Worm (Caenorhabditis elegans): ENCODE measurements around the gene lin-23.

The lin-23 gene

DNA sequence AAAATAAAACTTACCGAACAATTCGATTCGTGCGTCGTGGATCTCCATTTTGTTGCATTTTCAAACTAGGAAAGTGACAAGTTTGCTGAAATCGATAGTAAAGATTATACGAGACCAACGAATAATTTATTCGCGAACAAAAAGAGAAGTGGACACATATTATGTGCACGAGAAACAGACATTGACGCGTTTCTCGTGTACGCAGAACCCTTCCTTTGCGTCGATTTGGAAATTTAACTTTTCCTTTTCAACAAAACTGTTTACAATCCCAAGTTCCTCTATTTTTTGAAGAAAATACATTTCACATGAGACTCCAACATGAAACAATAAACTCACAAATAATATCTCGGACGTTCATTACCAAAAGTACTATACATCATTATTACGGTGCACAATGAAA, 10.3 kb upstream of the lin-23 start, which contains the start of gene K10B2.4 (continued):
- no peak for TF ChIP-seq pha-4 (GFP tag; IDR thresholded peaks at IDR 0.05)
- TF ChIP-seq pha-4 (tag; optimal IDR thresholded peaks at IDR 0.05), result peak; percentile 39
- TF ChIP-seq mdl-1 (tag; optimal IDR thresholded peaks at IDR 0.05), result peak in 1 of 2 experiments; percentile 30
- no peak for TF ChIP-seq lir-3 (tag; optimal IDR thresholded peaks at IDR 0.05)
- peak; percentile 7 for TF ChIP-seq spr-3 (GFP tag; optimal IDR thresholded peaks at IDR 0.05)
- TF ChIP-seq hmg-1.1 (GFP tag; IDR thresholded peaks at IDR 0.05), result peak; percentile 60
- TF ChIP-seq dve-1 (tag; optimal IDR thresholded peaks at IDR 0.05; ENCODE audit: insufficient read depth), result peak; percentile 35
- peak; percentile 48 for TF ChIP-seq rbr-2 (tag; optimal IDR thresholded peaks at IDR 0.05)
- TF ChIP-seq mxl-3 (GFP tag; optimal IDR thresholded peaks at IDR 0.05), result peak; percentile 30
- TF ChIP-seq saeg-2 (GFP tag; IDR thresholded peaks at IDR 0.05), result no peak
- peak; percentile 92 for TF ChIP-seq aha-1 (tag)
- no peak for TF ChIP-seq ces-1 (GFP tag; optimal IDR thresholded peaks at IDR 0.05)
- TF ChIP-seq set-16 (GFP tag; IDR thresholded peaks at IDR 0.05), result no peak

DNA sequence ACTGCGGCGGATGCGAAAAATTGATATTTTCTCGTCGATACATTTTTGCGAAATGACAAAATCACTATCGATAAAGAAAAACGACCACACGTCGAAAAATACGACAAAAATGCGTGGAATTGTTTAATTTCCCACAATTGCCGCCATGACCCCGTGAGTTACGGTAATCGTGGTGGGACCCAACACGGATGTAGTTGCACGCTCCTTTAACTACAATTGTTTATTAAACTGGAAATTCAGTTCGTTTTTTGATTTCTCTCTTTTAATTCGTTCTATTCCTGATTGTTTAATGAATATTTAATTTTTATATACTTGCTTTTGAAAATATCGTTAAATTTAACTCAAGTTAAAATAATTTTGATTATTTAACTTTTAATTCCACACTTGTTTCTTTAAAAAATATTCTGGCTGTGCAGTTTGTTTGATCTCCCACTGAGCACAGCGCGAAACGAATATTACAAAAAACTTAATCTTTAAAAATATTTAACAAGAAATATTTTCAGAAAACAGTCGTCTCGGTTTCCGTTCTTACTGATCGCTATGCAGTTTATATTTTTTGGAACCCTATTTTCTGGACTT, 5.8 kb upstream of the lin-23 start, which contains the start of the genes ani-2 and clec-88:
Gene ani-2, minus strand, starts transcription at position 131 of the 579 bp plus-strand sequence.
Gene clec-88, plus strand, starts transcription at position 486 of the 579 bp plus-strand sequence.
- no peak for TF ChIP-seq R02D3.7 (tag; optimal IDR thresholded peaks at IDR 0.05)
- TF ChIP-seq hif-1 (tag; optimal IDR thresholded peaks at IDR 0.05), result no peak
- TF ChIP-seq unc-130 (GFP tag; optimal IDR thresholded peaks at IDR 0.05), result peak; percentile 87
- TF ChIP-seq saeg-2 (GFP tag; IDR thresholded peaks at IDR 0.05), result no peak
- no peak for TF ChIP-seq ztf-11 (tag; optimal IDR thresholded peaks at IDR 0.05)
- TF ChIP-seq dpl-1 (GFP tag; optimal IDR thresholded peaks at IDR 0.05), result no peak
- TF ChIP-seq nhr-77 (tag; optimal IDR thresholded peaks at IDR 0.05), result no peak
- TF ChIP-seq hlh-30 (tag; optimal IDR thresholded peaks at IDR 0.05; ENCODE audit: insufficient read depth), result no peak
- TF ChIP-seq lin-38 (GFP tag; IDR thresholded peaks at IDR 0.05), result peak; percentile 64

DNA sequence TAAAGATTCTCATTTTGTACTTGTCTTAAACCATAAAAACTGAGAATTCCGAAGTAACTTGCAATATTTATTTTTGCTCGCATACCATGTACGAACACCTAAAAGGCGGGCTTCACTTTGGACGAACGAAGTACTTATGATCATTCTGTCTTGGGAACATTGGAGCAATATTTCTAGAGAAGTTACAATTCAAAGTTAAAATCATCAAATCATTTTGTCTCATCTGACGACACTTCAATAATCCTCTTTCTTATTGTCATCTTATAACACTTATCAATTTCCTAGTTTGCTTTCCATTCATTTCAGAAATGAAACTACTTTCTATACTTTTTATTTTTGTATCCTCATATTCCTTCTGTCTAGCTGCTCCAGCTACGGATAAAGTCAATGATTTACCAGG, 4.4 kb upstream of the lin-23 start, which contains the start of gene ctsa-4.1:
Gene ctsa-4.1, plus strand, starts transcription at position 301 of the 400 bp plus-strand sequence.
- TF ChIP-seq unc-130 (GFP tag; optimal IDR thresholded peaks at IDR 0.05) (no peak), ztf-7 (tag; optimal IDR thresholded peaks at IDR 0.05) (peak; percentile 63)

DNA sequence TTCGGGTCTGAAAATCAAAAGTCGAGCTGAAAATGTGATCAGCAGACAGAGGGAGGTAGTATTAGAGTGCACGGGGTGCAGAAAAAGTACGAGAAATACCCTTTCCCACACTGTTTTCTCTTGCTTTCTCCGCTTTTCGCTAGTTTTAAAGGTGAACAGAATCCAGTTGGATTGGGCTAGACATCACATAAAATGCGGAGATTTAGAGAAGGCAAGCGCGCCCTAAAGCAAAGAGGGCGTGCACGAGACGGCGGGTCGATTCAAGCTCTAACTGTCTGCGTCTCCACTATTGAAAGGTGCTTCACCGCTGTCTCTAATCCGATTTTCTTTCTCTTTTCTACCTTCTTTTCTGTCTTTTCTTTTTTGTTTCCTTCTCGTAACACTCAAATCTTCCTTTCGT, 993 bp upstream of the lin-23 start:
- TF ChIP-seq ctbp-1 (GFP tag; IDR thresholded peaks at IDR 0.05) (peak; percentile 69; the same call in 1 of the 2 replicates), nhr-25 (tag; optimal IDR thresholded peaks at IDR 0.05; ENCODE audit: borderline replicate concordance, insufficient read depth) (peak; percentile 53), lim-7 (GFP tag; IDR thresholded peaks at IDR 0.05) (no peak), lin-15B (tag; optimal IDR thresholded peaks at IDR 0.05) (peak; percentile 27), lin-13 (GFP tag; optimal IDR thresholded peaks at IDR 0.05) (peak; percentile 79), zfp-2 (tag; optimal IDR thresholded peaks at IDR 0.05) (no peak), set-16 (GFP tag; IDR thresholded peaks at IDR 0.05) (peak; percentile 54), ama-1 (optimal IDR thresholded peaks at IDR 0.05) (no peak), mxl-3 (GFP tag; optimal IDR thresholded peaks at IDR 0.05) (peak; percentile 76), sdz-12 (GFP tag; optimal IDR thresholded peaks at IDR 0.05) (no peak), cey-2 (tag; optimal IDR thresholded peaks at IDR 0.05; ENCODE audit: borderline replicate concordance, insufficient read depth) (no peak), php-3 (GFP tag; IDR thresholded peaks at IDR 0.05) (no peak), tag-97 (GFP tag; IDR thresholded peaks at IDR 0.05) (no peak), lsy-2 (tag; optimal IDR thresholded peaks at IDR 0.05) (peak; percentile 69 to 88), mes-2 (tag; optimal IDR thresholded peaks at IDR 0.05; ENCODE audit: poor library complexity, severe bottlenecking) (peak; percentile 75), spr-3 (GFP tag; optimal IDR thresholded peaks at IDR 0.05) (peak; percentile 24), dpl-1 (GFP tag; optimal IDR thresholded peaks at IDR 0.05) (peak; percentile 71), nhr-42 (GFP tag; IDR thresholded peaks at IDR 0.05) (no peak), nhr-48 (tag; optimal IDR thresholded peaks at IDR 0.05) (peak; percentile 83), lin-39 (tag; optimal IDR thresholded peaks at IDR 0.05) (no peak), zag-1 (tag; optimal IDR thresholded peaks at IDR 0.05) (no peak), nhr-76 (tag; optimal IDR thresholded peaks at IDR 0.05) (no peak), ceh-62 (tag; optimal IDR thresholded peaks at IDR 0.05) (no peak), F49E8.2 (tag; optimal IDR thresholded peaks at IDR 0.05; ENCODE audit: borderline replicate concordance) (peak; percentile 34), nhr-77 (tag; optimal IDR thresholded peaks at IDR 0.05) (peak; percentile 74), jun-1 (tag; optimal IDR thresholded peaks at IDR 0.05) (no peak), egl-27 (tag; optimal IDR thresholded peaks at IDR 0.05) (no peak), lin-38 (GFP tag; IDR thresholded peaks at IDR 0.05) (peak; percentile 94)

Data from whole organism, L4 larva.